Worm (Caenorhabditis elegans) whole organism, early embryonic: ENCODE data around the gene Y105C5A.1.

ENCODE experiments used
- F13C5.2 ChIP-seq: sonication (generic microtip); optimal IDR thresholded peaks from 2 replicates; lab custom pipeline; 2017; ENCODE audit warnings: mild to moderate bottlenecking, missing genetic modification characterization, inconsistent platforms, missing compliant biosample characterization
- aly-1 ChIP-seq: sonication (generic microtip); optimal IDR thresholded peaks from 2 replicates; lab custom pipeline; 2016; ENCODE audit warnings: missing genetic modification characterization, missing compliant biosample characterization
- ama-1 ChIP-seq: fragments of 150-350 bp; optimal IDR thresholded peaks from 2 replicates; lab custom pipeline; 2014
- ceh-13 ChIP-seq: fragments of 200-800 bp; sonication (Bioruptor generic); optimal IDR thresholded peaks from 2 replicates; lab custom pipeline; 2018; ENCODE audit warnings: mild to moderate bottlenecking, missing genetic modification characterization, missing compliant biosample characterization
- ets-7 ChIP-seq: sonication (generic microtip); optimal IDR thresholded peaks from 2 replicates; lab custom pipeline; 2016; ENCODE audit warnings: missing genotype, missing genetic modification characterization, missing compliant biosample characterization
- hmbx-1 ChIP-seq: sonication (generic microtip); optimal IDR thresholded peaks from 2 replicates; lab custom pipeline; 2016; ENCODE audit warnings: mild to moderate bottlenecking, missing genetic modification characterization, missing compliant biosample characterization

DNA sequence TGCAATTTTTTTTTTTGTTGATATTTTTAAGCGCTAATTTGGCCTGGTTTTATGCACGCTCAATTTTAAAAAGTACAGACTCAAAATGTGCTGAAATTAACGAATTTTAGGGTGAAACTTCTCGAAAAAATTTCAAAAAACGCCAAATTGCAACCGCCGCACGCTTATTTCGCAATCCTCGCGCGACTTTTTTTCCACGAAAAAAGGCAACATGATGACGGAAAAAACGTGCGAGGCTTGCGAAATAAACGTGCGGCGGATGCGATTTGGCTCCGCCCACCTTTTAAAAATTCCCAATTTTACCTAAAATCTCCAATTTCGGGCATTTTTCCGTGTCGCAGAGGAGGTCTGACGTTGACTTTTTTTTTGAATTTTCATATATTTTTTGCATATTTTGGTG is 39.3 kb downstream of the Y105C5A.1 start:
- TF ChIP-seq ama-1 (lab: Kevin White, UChicago) (no peak), hmbx-1 (tag; lab: Kevin White, UChicago) (no peak), ets-7 (tag; lab: Kevin White, UChicago) (no peak), ceh-13 (GFP tag; lab: Kevin White, UChicago) (no peak), aly-1 (tag; lab: Kevin White, UChicago) (no peak), F13C5.2 (tag; lab: Kevin White, UChicago) (no peak)
